Worm (Caenorhabditis elegans) whole organism, late embryonic: Measurements from ENCODE around the gene H01G02.3.
A peak's percentile ranks its signal among the peaks of the same experiment; 100 is the strongest.

Source experiments
- Y22D7AL.16 ChIP-seq: sonication (generic microtip); optimal IDR thresholded peaks from 2 replicates; lab custom pipeline; 2016; ENCODE audit warnings: missing genetic modification characterization, missing compliant biosample characterization
- ceh-18 ChIP-seq: sonication (generic microtip); optimal IDR thresholded peaks from 2 replicates; lab custom pipeline; 2016; ENCODE audit warnings: missing genetic modification characterization, missing compliant biosample characterization
- ceh-19 ChIP-seq: fragments of 200-800 bp; sonication (Bioruptor generic); optimal IDR thresholded peaks from 2 replicates; lab custom pipeline; 2018; ENCODE audit warnings: mild to moderate bottlenecking, missing genetic modification characterization, missing compliant biosample characterization
- ceh-22 ChIP-seq: sonication (generic microtip); optimal IDR thresholded peaks from 2 replicates; lab custom pipeline; 2017; ENCODE audit warnings: missing biosample characterization, missing genetic modification characterization
- ceh-24 ChIP-seq: sonication (generic microtip); optimal IDR thresholded peaks from 2 replicates; lab custom pipeline; 2016; ENCODE audit warnings: mild to moderate bottlenecking, missing genetic modification characterization, missing compliant biosample characterization
- ceh-30 ChIP-seq: fragments of 150-350 bp; optimal IDR thresholded peaks from 2 replicates; lab custom pipeline; 2014; ENCODE audit warnings: missing biosample characterization, missing genetic modification characterization
- ceh-31 ChIP-seq: sonication (generic microtip); optimal IDR thresholded peaks from 2 replicates; lab custom pipeline; 2016; ENCODE audit warnings: missing genetic modification characterization, missing compliant biosample characterization
- ceh-45 ChIP-seq: fragments of 200-800 bp; sonication (Bioruptor generic); IDR thresholded peaks from 2 replicates; pipeline ENCODE4 v1.3.6; 2022; ENCODE audit warnings: missing genetic modification reagents, missing genetic modification characterization, missing compliant biosample characterization
- ceh-6 ChIP-seq: fragments of 200-800 bp; sonication (Bioruptor generic); optimal IDR thresholded peaks from 2 replicates; lab custom pipeline; 2018; ENCODE audit warnings: mild to moderate bottlenecking, missing genetic modification characterization, missing compliant biosample characterization
- dve-1 ChIP-seq: sonication (generic microtip); optimal IDR thresholded peaks from 2 replicates; lab custom pipeline; 2017; ENCODE audit warnings: antibody characterized with exemption, mild to moderate bottlenecking, missing genetic modification characterization, missing compliant biosample characterization
- elt-2 ChIP-seq: sonication (generic microtip); optimal IDR thresholded peaks from 2 replicates; lab custom pipeline; 2016; ENCODE audit warnings: missing genetic modification reagents, missing genetic modification characterization, missing compliant biosample characterization
- elt-4 ChIP-seq: sonication (generic microtip); optimal IDR thresholded peaks from 2 replicates; lab custom pipeline; 2016; ENCODE audit warnings: missing genetic modification characterization, missing compliant biosample characterization
- eyg-1 ChIP-seq: sonication (generic microtip); optimal IDR thresholded peaks from 2 replicates; lab custom pipeline; 2016; ENCODE audit warnings: missing genotype, missing genetic modification characterization, missing compliant biosample characterization
- fkh-6 ChIP-seq: sonication (generic microtip); optimal IDR thresholded peaks from 2 replicates; lab custom pipeline; 2016; ENCODE audit warnings: missing genetic modification characterization, missing compliant biosample characterization
- hlh-30 ChIP-seq: sonication (generic microtip); optimal IDR thresholded peaks from 2 replicates; lab custom pipeline; 2017; ENCODE audit warnings: antibody characterized with exemption, missing genetic modification characterization, missing compliant biosample characterization; ENCODE audit not compliant: insufficient read depth
- lim-6 ChIP-seq: sonication (generic microtip); optimal IDR thresholded peaks from 2 replicates; lab custom pipeline; 2016; ENCODE audit warnings: missing genetic modification characterization, missing compliant biosample characterization
- madf-2 ChIP-seq: sonication (generic microtip); optimal IDR thresholded peaks from 2 replicates; lab custom pipeline; 2017; ENCODE audit warnings: missing genetic modification characterization, missing compliant biosample characterization
- nhr-232 ChIP-seq: sonication (generic microtip); optimal IDR thresholded peaks from 2 replicates; lab custom pipeline; 2016; ENCODE audit warnings: missing genetic modification characterization, missing compliant biosample characterization
- pag-3 ChIP-seq: sonication (generic microtip); optimal IDR thresholded peaks from 2 replicates; lab custom pipeline; 2016; ENCODE audit warnings: missing compliant biosample characterization, missing genetic modification characterization, borderline replicate concordance
- pat-9 ChIP-seq: fragments of 200-800 bp; sonication (Bioruptor generic); optimal IDR thresholded peaks from 2 replicates; lab custom pipeline; 2018; ENCODE audit warnings: mild to moderate bottlenecking, missing genetic modification characterization, moderate library complexity, missing compliant biosample characterization
- pax-1 ChIP-seq: fragments of 150-350 bp; optimal IDR thresholded peaks from 2 replicates; lab custom pipeline; 2014; ENCODE audit warnings: missing biosample characterization, missing genetic modification characterization
- pqm-1 ChIP-seq: sonication (generic microtip); optimal IDR thresholded peaks from 2 replicates; lab custom pipeline; 2016; ENCODE audit warnings: missing genetic modification characterization, missing compliant biosample characterization
- ref-2 ChIP-seq: sonication (generic microtip); optimal IDR thresholded peaks from 2 replicates; lab custom pipeline; 2016; ENCODE audit warnings: missing genetic modification characterization, missing compliant biosample characterization
- rnt-1 ChIP-seq: sonication (generic microtip); optimal IDR thresholded peaks from 2 replicates; lab custom pipeline; 2016; ENCODE audit warnings: missing genetic modification characterization, missing compliant biosample characterization
- sox-4 ChIP-seq: sonication (generic microtip); optimal IDR thresholded peaks from 2 replicates; lab custom pipeline; 2017; ENCODE audit warnings: mild to moderate bottlenecking, missing genetic modification characterization, inconsistent platforms, missing compliant biosample characterization
- syd-9 ChIP-seq: sonication (generic microtip); optimal IDR thresholded peaks from 2 replicates; lab custom pipeline; 2016; ENCODE audit warnings: mild to moderate bottlenecking, missing genetic modification characterization, moderate library complexity, missing compliant biosample characterization
- tbx-2 ChIP-seq: sonication (generic microtip); optimal IDR thresholded peaks from 2 replicates; lab custom pipeline; 2016; ENCODE audit warnings: missing genetic modification characterization, missing compliant biosample characterization
- tbx-7 ChIP-seq: sonication (generic microtip); optimal IDR thresholded peaks from 2 replicates; lab custom pipeline; 2016; ENCODE audit warnings: missing genotype, missing genetic modification characterization, missing compliant biosample characterization
- unc-3 ChIP-seq, 2 experiments: fragments of 200-800 bp in 1 of 2; sonication (Bioruptor generic) in 1 of 2; sonication (generic microtip) in 1 of 2; conservative IDR thresholded peaks in 1 of 2; optimal IDR thresholded peaks in 1 of 2; 2 replicates each; pipeline versions ENCODE4 v1.3.6 to Lab custom; 2016 to 2022; ENCODE audit warnings: missing compliant biosample characterization in 2 of 2, missing genetic modification characterization in 2 of 2, missing genetic modification reagents in 1 of 2
- unc-42 ChIP-seq: sonication (generic microtip); optimal IDR thresholded peaks from 2 replicates; lab custom pipeline; 2016; ENCODE audit warnings: missing genotype, missing genetic modification characterization, missing compliant biosample characterization
- unc-55 ChIP-seq: sonication (generic microtip); optimal IDR thresholded peaks from 2 replicates; lab custom pipeline; 2017; ENCODE audit warnings: missing biosample characterization, missing genetic modification reagents, missing genetic modification characterization
- unc-86 ChIP-seq: sonication (generic microtip); optimal IDR thresholded peaks from 2 replicates; lab custom pipeline; 2016; ENCODE audit warnings: missing genetic modification characterization, missing compliant biosample characterization
- ztf-16 ChIP-seq: sonication (generic microtip); optimal IDR thresholded peaks from 2 replicates; lab custom pipeline; 2017; ENCODE audit warnings: missing genetic modification characterization, missing compliant biosample characterization

Gene H01G02.3

DNA sequence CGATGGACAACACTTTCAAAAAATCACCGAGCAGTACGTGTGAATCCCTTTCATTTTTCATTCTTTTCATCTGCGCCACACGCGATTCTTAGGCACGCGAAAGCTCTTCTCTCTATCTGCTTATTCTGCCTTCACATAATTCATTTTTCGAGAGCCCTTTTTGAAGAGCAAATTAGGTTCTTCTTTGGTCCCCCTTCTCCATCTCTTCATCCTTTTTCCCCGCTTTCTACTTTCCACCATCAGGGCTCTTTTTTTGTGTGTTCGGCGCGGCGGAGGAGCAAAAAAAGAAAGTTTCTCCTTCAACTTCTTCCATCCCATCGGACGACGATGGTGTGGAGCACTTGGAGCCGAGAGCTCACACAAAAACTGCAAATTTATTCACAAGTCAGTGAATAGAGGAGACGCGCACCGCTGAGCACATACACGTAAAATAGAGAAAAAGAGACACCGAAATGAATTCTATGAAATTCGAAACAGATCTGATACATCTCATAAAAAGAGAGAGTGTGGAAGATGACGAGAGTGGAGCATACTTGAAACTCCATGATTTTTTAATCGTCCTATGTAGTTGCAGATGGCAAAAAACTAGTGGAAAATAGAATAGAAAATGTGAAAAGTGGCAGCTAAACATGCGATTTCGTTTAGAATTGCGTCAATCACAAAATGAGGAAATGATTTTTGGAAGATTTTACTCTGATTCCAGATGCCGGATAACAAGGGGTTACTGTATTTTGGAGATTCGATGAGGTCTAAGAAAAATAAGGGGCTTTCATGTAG is 7.1 kb downstream of the H01G02.3 start:
- TF ChIP-seq ceh-31 (tag; lab: Kevin White, UChicago) = peak; percentile 44
- TF ChIP-seq pat-9 (tag; lab: Kevin White, UChicago) = no peak
- no peak for TF ChIP-seq tbx-2 (tag; lab: Kevin White, UChicago)
- peak; percentile 18 for TF ChIP-seq ref-2 (tag; lab: Kevin White, UChicago)
- no peak for TF ChIP-seq tbx-7 (tag; lab: Kevin White, UChicago)
- TF ChIP-seq unc-42 (tag; lab: Kevin White, UChicago) = peak; percentile 93

DNA sequence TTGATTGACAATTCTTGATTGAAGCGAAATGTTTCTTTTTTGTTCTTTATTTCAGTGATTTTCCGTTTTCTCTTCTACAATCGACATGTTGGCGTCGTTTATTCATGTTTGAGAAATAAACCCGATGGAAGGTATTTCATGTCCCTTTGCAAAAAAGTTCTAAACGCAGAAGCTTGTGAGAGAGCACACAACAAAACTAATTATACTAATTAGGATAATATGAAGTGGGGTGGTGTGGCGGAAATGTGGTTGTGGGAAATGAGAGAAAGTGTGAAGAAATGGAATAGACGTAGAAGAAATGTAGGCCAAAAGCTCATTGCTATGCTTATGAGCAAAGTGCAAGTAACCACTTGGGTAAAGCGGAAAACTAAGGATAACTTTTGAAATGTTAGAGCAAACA is 9.5 kb downstream of the H01G02.3 start:
- TF ChIP-seq nhr-232 (tag; lab: Kevin White, UChicago) = no peak
- no peak for TF ChIP-seq ceh-22 (tag; lab: Kevin White, UChicago)
- peak; percentile 89 for TF ChIP-seq unc-42 (tag; lab: Kevin White, UChicago)
- no peak for TF ChIP-seq ceh-18 (tag; lab: Kevin White, UChicago)

ce11 chrIV:11779028-11779427 is 13.4 kb downstream of the H01G02.3 start, which contains the start of gene lpr-2:
TSS of gene lpr-2 (plus strand) at chrIV:11779216.
- peak; percentile 75 for TF ChIP-seq unc-55 (GFP tag; lab: Kevin White, UChicago)
- no peak for TF ChIP-seq ceh-19 (GFP tag; lab: Kevin White, UChicago)
- no peak for TF ChIP-seq unc-86 (tag; lab: Kevin White, UChicago)

DNA sequence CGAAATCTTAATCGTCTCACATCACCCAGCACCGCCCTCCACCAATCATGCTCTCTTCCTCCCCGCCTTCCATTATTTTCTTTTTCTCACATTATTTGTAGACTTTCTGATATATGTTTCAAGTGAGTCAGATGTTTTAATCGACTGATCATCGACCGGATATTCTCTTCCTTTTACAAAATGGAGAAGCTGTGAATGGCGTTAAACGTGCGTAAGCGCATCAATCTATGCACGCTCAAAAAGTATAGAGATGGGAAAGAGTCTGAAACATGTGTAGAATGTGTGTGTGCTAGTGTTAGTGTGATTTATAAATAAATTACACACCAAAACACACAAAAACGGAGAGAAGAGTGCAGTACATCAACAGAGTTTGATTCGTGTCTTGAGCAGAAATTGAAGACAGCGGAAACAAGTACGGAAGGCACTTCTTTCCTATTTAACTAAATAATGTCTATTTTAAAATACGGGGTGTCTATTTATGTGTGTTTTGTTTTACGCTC is 15.4 kb downstream of the H01G02.3 start:
- no peak for TF ChIP-seq lim-6 (tag; lab: Kevin White, UChicago)
- TF ChIP-seq unc-42 (tag; lab: Kevin White, UChicago) = peak; percentile 19

DNA sequence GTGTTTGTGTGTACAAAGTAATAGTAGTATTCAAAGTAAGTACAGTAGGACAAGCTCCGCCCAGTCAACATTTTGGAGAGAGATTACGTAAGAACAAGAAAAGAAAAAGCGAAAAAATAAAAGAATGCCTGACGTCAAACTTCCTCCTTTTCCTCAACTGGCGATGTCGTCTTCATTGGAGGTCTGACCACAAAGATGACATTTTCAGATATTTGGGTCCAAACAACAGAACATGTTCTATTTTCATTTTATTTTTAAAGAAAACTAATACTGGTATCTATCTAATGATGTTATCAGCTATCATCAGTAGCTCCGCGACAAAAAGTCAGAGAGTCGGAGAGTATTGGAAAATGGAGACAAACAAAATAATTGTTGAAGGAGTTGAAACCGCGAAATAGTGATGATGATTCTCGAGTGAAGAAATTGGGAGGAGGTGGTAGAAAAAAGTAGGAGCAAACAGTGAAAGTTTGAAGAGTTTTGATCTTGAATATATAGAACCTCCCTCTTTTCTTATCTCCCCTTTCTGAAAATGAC is 18.6 kb downstream of the H01G02.3 start, which contains the start of gene lips-5:
Gene lips-5, minus strand, starts transcription at position 51 of the 534 bp plus-strand sequence.
- no peak for TF ChIP-seq elt-4 (tag; lab: Kevin White, UChicago)
- no peak for TF ChIP-seq dve-1 (tag; lab: Kevin White, UChicago)

- TF ChIP-seq elt-4 (tag; lab: Kevin White, UChicago) (no peak), sox-4 (tag; lab: Kevin White, UChicago) (no peak), hlh-30 (no peak), Y22D7AL.16 (no peak), ceh-24 (tag; lab: Kevin White, UChicago) (no peak), pag-3 (tag; lab: Kevin White, UChicago) (no peak), fkh-6 (tag; lab: Kevin White, UChicago) (no peak), syd-9 (tag; lab: Kevin White, UChicago) (no peak), rnt-1 (no peak), eyg-1 (tag; lab: Kevin White, UChicago) (no peak), ceh-30 (no peak), tbx-7 (tag; lab: Kevin White, UChicago) (no peak), ceh-45 (GFP tag; lab: Robert Waterston, UW) (no peak), ztf-16 (tag; lab: Kevin White, UChicago) (no peak)
These were observed 20.3 kb downstream of the H01G02.3 start for ce11 chrIV:11772119-11772518.

ce11 chrIV:11771064-11771463 is 21.3 kb downstream of the H01G02.3 start:
- TF ChIP-seq madf-2 = no peak
- TF ChIP-seq ceh-6 (GFP tag; lab: Kevin White, UChicago) = no peak
- TF ChIP-seq Y22D7AL.16 = no peak
- TF ChIP-seq pax-1 (tag; lab: Kevin White, UChicago) = no peak
- TF ChIP-seq pqm-1 = no peak
- TF ChIP-seq elt-2 = peak; percentile 34
- TF ChIP-seq unc-3 (GFP tag; conservative IDR thresholded peaks at IDR 0.05; lab: Robert Waterston, UW) = no peak
- no peak for TF ChIP-seq unc-3 (tag; optimal IDR thresholded peaks at IDR 0.05; lab: Kevin White, UChicago)
- TF ChIP-seq ceh-31 (tag; lab: Kevin White, UChicago) = no peak
